Worm (Caenorhabditis elegans) whole organism, young adult: ENCODE measurements around the gene shc-3.

ENCODE experiments used
- B0261.1 ChIP-seq: sonication (generic microtip); optimal IDR thresholded peaks from 2 replicates; lab custom pipeline; 2016; ENCODE audit warnings: mild to moderate bottlenecking, missing genetic modification characterization, moderate library complexity, missing compliant biosample characterization
- B0336.3 ChIP-seq: fragments of 200-800 bp; sonication (Bioruptor generic); IDR thresholded peaks from 2 replicates; pipeline ENCODE4 v1.3.6; 2022; ENCODE audit warnings: missing genetic modification characterization, missing compliant biosample characterization
- D2030.7 ChIP-seq: fragments of 200-800 bp; sonication (Bioruptor generic); IDR thresholded peaks from 2 replicates; pipeline ENCODE4 v1.3.6; 2022; ENCODE audit warnings: missing genetic modification reagents, missing genetic modification characterization, missing compliant biosample characterization
- F22D6.2 ChIP-seq: sonication (generic microtip); optimal IDR thresholded peaks from 2 replicates; lab custom pipeline; 2016; ENCODE audit warnings: mild to moderate bottlenecking, missing genetic modification characterization, missing compliant biosample characterization
- F39B2.1 ChIP-seq: fragments of 200-800 bp; sonication (Bioruptor generic); IDR thresholded peaks from 2 replicates; pipeline ENCODE4 v1.3.6; 2022; ENCODE audit warnings: missing genetic modification reagents, missing genetic modification characterization, missing compliant biosample characterization
- F55B11.4 ChIP-seq: sonication (generic microtip); optimal IDR thresholded peaks from 2 replicates; lab custom pipeline; 2016; ENCODE audit warnings: missing compliant biosample characterization, missing genetic modification characterization, borderline replicate concordance; ENCODE audit not compliant: insufficient read depth
- F57C9.4 ChIP-seq: sonication (generic microtip); optimal IDR thresholded peaks from 2 replicates; lab custom pipeline; 2017; ENCODE audit warnings: mild to moderate bottlenecking, missing genetic modification characterization, missing compliant biosample characterization
- K12H6.12 ChIP-seq: fragments of 200-800 bp; sonication (Bioruptor generic); optimal IDR thresholded peaks from 2 replicates; lab custom pipeline; 2018; ENCODE audit warnings: mild to moderate bottlenecking, missing genetic modification characterization, missing compliant biosample characterization
- T26A5.8 ChIP-seq: sonication (generic microtip); optimal IDR thresholded peaks from 2 replicates; lab custom pipeline; 2016; ENCODE audit warnings: missing genetic modification characterization, missing compliant biosample characterization
- Y53F4B.3 ChIP-seq: fragments of 200-800 bp; sonication (Bioruptor generic); IDR thresholded peaks from 2 replicates; pipeline ENCODE4 v1.3.6; 2022; ENCODE audit warnings: missing genetic modification reagents, missing genetic modification characterization, missing compliant biosample characterization
- Y67H2A.10 ChIP-seq: fragments of 200-800 bp; sonication (Bioruptor generic); conservative IDR thresholded peaks from 2 replicates; pipeline ENCODE4 v1.3.6; 2022; ENCODE audit warnings: missing genetic modification reagents, missing genetic modification characterization, missing compliant biosample characterization
- Y79H2A.3 ChIP-seq: fragments of 200-800 bp; sonication (Bioruptor generic); conservative IDR thresholded peaks from 2 replicates; pipeline ENCODE4 v1.3.6; 2022; ENCODE audit warnings: missing genetic modification reagents, missing genetic modification characterization, missing compliant biosample characterization
- akir-1 ChIP-seq: fragments of 200-800 bp; sonication (Bioruptor generic); optimal IDR thresholded peaks from 2 replicates; lab custom pipeline; 2018; ENCODE audit warnings: mild to moderate bottlenecking, missing genetic modification characterization, moderate library complexity, missing compliant biosample characterization
- attf-3 ChIP-seq: fragments of 200-800 bp; sonication (Bioruptor generic); conservative IDR thresholded peaks from 2 replicates; pipeline ENCODE4 v1.3.6; 2022; ENCODE audit warnings: missing genetic modification reagents, missing genetic modification characterization, missing compliant biosample characterization
- attf-6 ChIP-seq: fragments of 200-800 bp; sonication (Bioruptor generic); IDR thresholded peaks from 2 replicates; pipeline ENCODE4 v1.3.6; 2022; ENCODE audit warnings: missing genetic modification reagents, missing genetic modification characterization, missing compliant biosample characterization
- bed-1 ChIP-seq: fragments of 200-800 bp; sonication (Bioruptor generic); IDR thresholded peaks from 2 replicates; pipeline ENCODE4 v1.3.6; 2022; ENCODE audit warnings: missing genetic modification reagents, missing genetic modification characterization, missing compliant biosample characterization
- cebp-1 ChIP-seq, 2 experiments: fragments of 200-800 bp in 1 of 2; sonication (Bioruptor generic) in 1 of 2; sonication (generic microtip) in 1 of 2; IDR thresholded peaks in 1 of 2; optimal IDR thresholded peaks in 1 of 2; 2 replicates each; pipeline versions ENCODE4 v1.3.6 to Lab custom; 2017 to 2022; ENCODE audit warnings: missing compliant biosample characterization in 2 of 2, missing genetic modification characterization in 2 of 2, mild to moderate bottlenecking in 1 of 2, missing genetic modification reagents in 1 of 2, moderate library complexity in 1 of 2
- cebp-2 ChIP-seq: fragments of 200-800 bp; sonication (Bioruptor generic); IDR thresholded peaks from 2 replicates; pipeline ENCODE4 v1.3.6; 2022; ENCODE audit warnings: missing genetic modification characterization, missing compliant biosample characterization
- ceh-40 ChIP-seq: fragments of 200-800 bp; sonication (Bioruptor generic); IDR thresholded peaks from 2 replicates; pipeline ENCODE4 v1.3.6; 2022; ENCODE audit warnings: missing genetic modification characterization, missing compliant biosample characterization
- die-1 ChIP-seq: sonication (generic microtip); optimal IDR thresholded peaks from 2 replicates; lab custom pipeline; 2016; ENCODE audit warnings: missing genotype, mild to moderate bottlenecking, missing genetic modification characterization, missing compliant biosample characterization
- dox-1 ChIP-seq: fragments of 200-800 bp; sonication (Bioruptor generic); IDR thresholded peaks from 2 replicates; pipeline ENCODE4 v1.3.6; 2022; ENCODE audit warnings: missing genetic modification reagents, missing genetic modification characterization, missing compliant biosample characterization
- dpl-1 ChIP-seq: fragments of 150-350 bp; optimal IDR thresholded peaks from 2 replicates; lab custom pipeline; 2014; ENCODE audit warnings: missing biosample characterization, missing genetic modification reagents, missing genetic modification characterization
- egl-44 ChIP-seq: fragments of 200-800 bp; sonication (Bioruptor generic); IDR thresholded peaks from 2 replicates; pipeline ENCODE4 v1.3.6; 2022; ENCODE audit warnings: missing genetic modification reagents, missing genetic modification characterization, missing compliant biosample characterization
- egrh-3 ChIP-seq: fragments of 200-800 bp; sonication (Bioruptor generic); IDR thresholded peaks from 2 replicates; pipeline ENCODE4 v1.3.6; 2022; ENCODE audit warnings: missing genetic modification reagents, missing genetic modification characterization, missing compliant biosample characterization
- hlh-12 ChIP-seq: sonication (generic microtip); optimal IDR thresholded peaks from 2 replicates; lab custom pipeline; 2016; ENCODE audit warnings: missing genetic modification characterization, missing compliant biosample characterization
- hlh-26 ChIP-seq: fragments of 200-800 bp; sonication (Bioruptor generic); conservative IDR thresholded peaks from 2 replicates; pipeline ENCODE4 v1.3.6; 2022; ENCODE audit warnings: missing genetic modification reagents, missing genetic modification characterization, missing compliant biosample characterization
- lag-1 ChIP-seq: fragments of 200-800 bp; sonication (Bioruptor generic); IDR thresholded peaks from 2 replicates; pipeline ENCODE4 v1.3.6; 2022; ENCODE audit warnings: missing genetic modification reagents, missing genetic modification characterization, missing compliant biosample characterization
- lin-35 ChIP-seq, 3 experiments: fragments of 150-350 bp in 2 of 3; sonication (generic microtip) in 1 of 3; optimal IDR thresholded peaks; 2 replicates each; lab custom pipeline; 2014 to 2018; ENCODE audit warnings: missing biosample characterization in 3 of 3, missing genetic modification characterization in 3 of 3, missing genetic modification reagents in 3 of 3
- lin-40 ChIP-seq: sonication (generic microtip); optimal IDR thresholded peaks from 2 replicates; lab custom pipeline; 2016; ENCODE audit warnings: missing genetic modification characterization, mild to moderate bottlenecking, missing compliant biosample characterization, missing genotype, missing genetic modification reagents
- lin-54 ChIP-seq: fragments of 200-800 bp; sonication (Bioruptor generic); optimal IDR thresholded peaks from 2 replicates; lab custom pipeline; 2018; ENCODE audit warnings: mild to moderate bottlenecking, missing genetic modification characterization, missing compliant biosample characterization
- lir-1 ChIP-seq: fragments of 200-800 bp; sonication (Bioruptor generic); conservative IDR thresholded peaks from 2 replicates; pipeline ENCODE4 v1.3.6; 2022; ENCODE audit warnings: missing genetic modification reagents, missing genetic modification characterization, missing compliant biosample characterization
- lsl-1 ChIP-seq: fragments of 200-800 bp; sonication (Bioruptor generic); optimal IDR thresholded peaks from 2 replicates; lab custom pipeline; 2018; ENCODE audit warnings: mild to moderate bottlenecking, missing genetic modification characterization, moderate library complexity, missing compliant biosample characterization
- nfya-1 ChIP-seq: sonication (generic microtip); optimal IDR thresholded peaks from 2 replicates; lab custom pipeline; 2017; ENCODE audit warnings: antibody characterized with exemption, missing compliant biosample characterization, missing genetic modification characterization, borderline replicate concordance; ENCODE audit not compliant: insufficient read depth
- nfyb-1 ChIP-seq: fragments of 200-800 bp; sonication (Bioruptor generic); IDR thresholded peaks from 2 replicates; pipeline ENCODE4 v1.3.6; 2022; ENCODE audit warnings: missing genetic modification reagents, missing genetic modification characterization, missing compliant biosample characterization
- nhr-80 ChIP-seq: sonication (generic microtip); optimal IDR thresholded peaks from 2 replicates; lab custom pipeline; 2016; ENCODE audit warnings: missing genetic modification characterization, missing compliant biosample characterization
- rpc-1 ChIP-seq, 2 experiments: fragments of 150-350 bp in 1 of 2; sonication (generic microtip) in 1 of 2; optimal IDR thresholded peaks; 2 replicates each; lab custom pipeline; 2014 to 2018; ENCODE audit warnings: missing biosample characterization in 1 of 2, missing genetic modification characterization in 1 of 2, missing genetic modification reagents in 1 of 2, missing genotype in 1 of 2
- snpc-4 ChIP-seq, 5 experiments: fragments of 150-350 bp in 1 of 5; sonication (generic microtip) in 4 of 5; optimal IDR thresholded peaks; 2 replicates each; lab custom pipeline; 2014 to 2018; ENCODE audit warnings: missing genetic modification characterization in 5 of 5, missing biosample characterization in 3 of 5, antibody characterized with exemption in 2 of 5, mild to moderate bottlenecking in 2 of 5, missing compliant biosample characterization in 2 of 5, missing genotype in 2 of 5, moderate library complexity in 2 of 5, missing genetic modification reagents in 1 of 5
- sptf-2 ChIP-seq: fragments of 200-800 bp; sonication (Bioruptor generic); optimal IDR thresholded peaks from 2 replicates; lab custom pipeline; 2018; ENCODE audit warnings: mild to moderate bottlenecking, missing genetic modification characterization, missing compliant biosample characterization
- tbp1 ChIP-seq: fragments of 200-800 bp; sonication (Bioruptor generic); optimal IDR thresholded peaks from 2 replicates; lab custom pipeline; 2018; ENCODE audit warnings: mild to moderate bottlenecking, missing genetic modification characterization, missing compliant biosample characterization
- tlf-1 ChIP-seq: fragments of 200-800 bp; sonication (Bioruptor generic); optimal IDR thresholded peaks from 2 replicates; lab custom pipeline; 2018; ENCODE audit warnings: mild to moderate bottlenecking, missing genetic modification characterization, missing compliant biosample characterization
- unc-130 ChIP-seq: sonication (generic microtip); optimal IDR thresholded peaks from 2 replicates; lab custom pipeline; 2016; ENCODE audit warnings: missing genetic modification reagents, missing genetic modification characterization, missing compliant biosample characterization
- unc-62 ChIP-seq: fragments of 150-350 bp; optimal IDR thresholded peaks from 2 replicates; lab custom pipeline; 2014; ENCODE audit warnings: missing biosample characterization, missing genetic modification reagents, missing genetic modification characterization
- zfh-2 ChIP-seq: fragments of 200-800 bp; sonication (Bioruptor generic); conservative IDR thresholded peaks from 2 replicates; pipeline ENCODE4 v1.3.6; 2022; ENCODE audit warnings: missing genetic modification reagents, missing genetic modification characterization, missing compliant biosample characterization
- ztf-22 ChIP-seq: fragments of 200-800 bp; sonication (Bioruptor generic); optimal IDR thresholded peaks from 2 replicates; lab custom pipeline; 2018; ENCODE audit warnings: mild to moderate bottlenecking, missing genetic modification characterization, moderate library complexity, missing compliant biosample characterization
- ztf-25 ChIP-seq: fragments of 200-800 bp; sonication (Bioruptor generic); IDR thresholded peaks from 2 replicates; pipeline ENCODE4 v1.3.6; 2022; ENCODE audit warnings: missing genetic modification reagents, missing genetic modification characterization, missing compliant biosample characterization
- ztf-28 ChIP-seq: fragments of 200-800 bp; sonication (Bioruptor generic); IDR thresholded peaks from 2 replicates; pipeline ENCODE4 v1.3.6; 2022; ENCODE audit warnings: missing genetic modification reagents, missing genetic modification characterization, missing compliant biosample characterization
- ztf-3 ChIP-seq: fragments of 200-800 bp; sonication (Bioruptor generic); optimal IDR thresholded peaks from 2 replicates; lab custom pipeline; 2018; ENCODE audit warnings: mild to moderate bottlenecking, missing genetic modification characterization, missing compliant biosample characterization

The shc-3 gene

ce11 chrX:13729724-13730123 lies 12.4 kb downstream of the shc-3 start (continued):
- TF ChIP-seq ztf-25 (GFP tag; lab: Robert Waterston, UW), result 0 out of 2 replicates have a peak, but pooled peaks have one; percentile 8
- TF ChIP-seq cebp-2, result no peak
- TF ChIP-seq B0261.1 (tag; lab: Kevin White, UChicago), result peak; percentile 61
- no peak for TF ChIP-seq ztf-3 (GFP tag; lab: Kevin White, UChicago)
- no peak for TF ChIP-seq nfya-1
- peak; percentile 52 for TF ChIP-seq snpc-4 (GFP tag; optimal IDR thresholded peaks at IDR 0.05; lab: Kevin White, UChicago)
- peak in 1 of 4 experiments; percentile 16 for TF ChIP-seq snpc-4 (tag; optimal IDR thresholded peaks at IDR 0.05; lab: Kevin White, UChicago)
- no peak for TF ChIP-seq nhr-80
- no peak for TF ChIP-seq ztf-28 (GFP tag; lab: Robert Waterston, UW)
- no peak for TF ChIP-seq lsl-1 (GFP tag; lab: Kevin White, UChicago)
- TF ChIP-seq attf-3 (GFP tag; lab: Robert Waterston, UW), result no peak
- TF ChIP-seq F57C9.4 (tag; lab: Kevin White, UChicago), result no peak
- TF ChIP-seq Y67H2A.10 (GFP tag; lab: Robert Waterston, UW), result no peak
- TF ChIP-seq attf-6 (GFP tag; lab: Robert Waterston, UW), result no peak
- no peak for TF ChIP-seq unc-130 (GFP tag; lab: Kevin White, UChicago)
- no peak for TF ChIP-seq egl-44
- peak; percentile 51 for TF ChIP-seq die-1
- TF ChIP-seq zfh-2 (GFP tag; lab: Robert Waterston, UW), result no peak
- no peak for TF ChIP-seq nfyb-1 (GFP tag; lab: Robert Waterston, UW)
- no peak for TF ChIP-seq sptf-2 (GFP tag; lab: Kevin White, UChicago)
- TF ChIP-seq ceh-40, result 0 out of 2 replicates have a peak, but pooled peaks have one; percentile 56
- TF ChIP-seq D2030.7 (GFP tag; lab: Robert Waterston, UW), result peak; percentile 67
- no peak for TF ChIP-seq ztf-22 (GFP tag; lab: Kevin White, UChicago)
- TF ChIP-seq hlh-26 (GFP tag; lab: Robert Waterston, UW), result no peak
- TF ChIP-seq bed-1 (GFP tag; lab: Robert Waterston, UW), result no peak
- TF ChIP-seq rpc-1 (optimal IDR thresholded peaks at IDR 0.05; lab: Kevin White, UChicago), result peak; percentile 50
- TF ChIP-seq rpc-1 (tag; optimal IDR thresholded peaks at IDR 0.05; lab: Kevin White, UChicago), result peak; percentile 80
- TF ChIP-seq lin-54, result no peak
- TF ChIP-seq dpl-1, result no peak
- TF ChIP-seq Y53F4B.3 (GFP tag; lab: Robert Waterston, UW), result 0 out of 2 replicates have a peak, but pooled peaks have one; percentile 31
- TF ChIP-seq cebp-1 (GFP tag; IDR thresholded peaks at IDR 0.05; lab: Robert Waterston, UW), result no peak
- TF ChIP-seq cebp-1 (tag; optimal IDR thresholded peaks at IDR 0.05; lab: Kevin White, UChicago), result no peak
- TF ChIP-seq lin-40, result no peak
- TF ChIP-seq lin-35 (GFP tag; optimal IDR thresholded peaks at IDR 0.05; lab: Kevin White, UChicago), result peak in 1 of 3 experiments; percentile 16
- peak; percentile 87 for TF ChIP-seq tbp1 (GFP tag; lab: Kevin White, UChicago)
- TF ChIP-seq hlh-12 (tag; lab: Kevin White, UChicago), result no peak
- no peak for TF ChIP-seq dox-1 (GFP tag; lab: Robert Waterston, UW)
- no peak for TF ChIP-seq tlf-1 (GFP tag; lab: Kevin White, UChicago)
- no peak for TF ChIP-seq Y79H2A.3 (GFP tag; lab: Robert Waterston, UW)
- no peak for TF ChIP-seq T26A5.8 (tag; lab: Kevin White, UChicago)
- no peak for TF ChIP-seq lag-1
- TF ChIP-seq unc-62 (GFP tag; lab: Kevin White, UChicago), result no peak
- TF ChIP-seq lir-1 (GFP tag; lab: Robert Waterston, UW), result peak; percentile 43; the same call in 1 of the 2 replicates
- TF ChIP-seq F55B11.4 (tag; lab: Kevin White, UChicago), result no peak
- TF ChIP-seq F39B2.1 (GFP tag; lab: Robert Waterston, UW), result no peak
- no peak for TF ChIP-seq egrh-3
- TF ChIP-seq F22D6.2 (tag; lab: Kevin White, UChicago), result no peak
- no peak for TF ChIP-seq akir-1 (GFP tag; lab: Kevin White, UChicago)
- no peak for TF ChIP-seq K12H6.12 (tag; lab: Kevin White, UChicago)
- TF ChIP-seq B0336.3 (GFP tag; lab: Robert Waterston, UW), result no peak
